Worm (Caenorhabditis elegans) whole organism, L4 larva: ENCODE measurements around the gene F37H8.6.
A peak's percentile ranks its signal among the peaks of the same experiment; 100 is the strongest.

Experiments used
- D1046.2 ChIP-seq: fragments of 200-800 bp; sonication (Bioruptor generic); IDR thresholded peaks from 2 replicates; pipeline ENCODE4 v1.3.6; 2022; ENCODE audit warnings: missing genetic modification characterization, missing compliant biosample characterization
- F37D6.2 ChIP-seq: sonication (generic microtip); optimal IDR thresholded peaks from 2 replicates; lab custom pipeline; 2016; ENCODE audit warnings: mild to moderate bottlenecking, missing genetic modification characterization, missing compliant biosample characterization
- R02D3.7 ChIP-seq: fragments of 150-350 bp; sonication (generic microtip); optimal IDR thresholded peaks from 3 replicates; lab custom pipeline; 2014; ENCODE audit warnings: missing biosample characterization, missing genetic modification characterization
- T26A8.4 ChIP-seq: fragments of 200-800 bp; sonication (Bioruptor generic); IDR thresholded peaks from 2 replicates; pipeline ENCODE4 v1.3.6; 2022; ENCODE audit warnings: missing genetic modification characterization, missing compliant biosample characterization
- Y105C5A.15 ChIP-seq: fragments of 200-800 bp; sonication (Bioruptor generic); IDR thresholded peaks from 2 replicates; pipeline ENCODE4 v1.3.6; 2022; ENCODE audit warnings: missing genetic modification characterization, missing compliant biosample characterization
- Y5F2A.4 ChIP-seq: fragments of 200-800 bp; sonication (Bioruptor generic); optimal IDR thresholded peaks from 2 replicates; lab custom pipeline; 2018; ENCODE audit warnings: mild to moderate bottlenecking, missing genetic modification characterization, missing compliant biosample characterization
- Y75B8A.6 ChIP-seq: fragments of 200-800 bp; sonication (Bioruptor generic); IDR thresholded peaks from 2 replicates; pipeline ENCODE4 v1.3.6; 2022; ENCODE audit warnings: missing genetic modification reagents, missing genetic modification characterization, missing compliant biosample characterization
- aha-1 ChIP-seq: fragments of 150-350 bp; peaks from one replicate; lab custom pipeline; 2014; ENCODE audit warnings: missing biosample characterization, missing genetic modification characterization
- aly-2 ChIP-seq: sonication (generic microtip); optimal IDR thresholded peaks from 2 replicates; lab custom pipeline; 2018; ENCODE audit warnings: missing biosample characterization, missing genetic modification characterization
- ceh-20 ChIP-seq: fragments of 200-800 bp; sonication (Bioruptor generic); IDR thresholded peaks from 2 replicates; pipeline ENCODE4 v1.3.6; 2022; ENCODE audit warnings: missing genetic modification reagents, missing genetic modification characterization, missing compliant biosample characterization
- ceh-44 ChIP-seq: fragments of 200-800 bp; sonication (Bioruptor generic); IDR thresholded peaks from 2 replicates; pipeline ENCODE4 v1.3.6; 2022; ENCODE audit warnings: missing genetic modification reagents, missing genetic modification characterization, missing compliant biosample characterization
- ceh-62 ChIP-seq: sonication (generic microtip); optimal IDR thresholded peaks from 2 replicates; lab custom pipeline; 2017; ENCODE audit warnings: missing biosample characterization, missing genetic modification characterization
- ces-1 ChIP-seq: fragments of 150-350 bp; sonication (generic microtip); optimal IDR thresholded peaks from 4 replicates; lab custom pipeline; 2014; ENCODE audit warnings: missing biosample characterization, missing genetic modification reagents, missing genetic modification characterization
- cey-2 ChIP-seq: sonication (generic microtip); optimal IDR thresholded peaks from 3 replicates; lab custom pipeline; 2017; ENCODE audit warnings: missing genetic modification characterization, mild to moderate bottlenecking, missing compliant biosample characterization, antibody characterized with exemption, borderline replicate concordance; ENCODE audit not compliant: insufficient read depth
- ctbp-1 ChIP-seq: fragments of 200-800 bp; sonication (Bioruptor generic); IDR thresholded peaks from 2 replicates; pipeline ENCODE4 v1.3.6; 2022; ENCODE audit warnings: missing genetic modification reagents, missing genetic modification characterization, missing compliant biosample characterization
- dmd-6 ChIP-seq: fragments of 200-800 bp; sonication (Bioruptor generic); IDR thresholded peaks from 2 replicates; pipeline ENCODE4 v1.3.6; 2022; ENCODE audit warnings: missing genetic modification reagents, missing genetic modification characterization, missing compliant biosample characterization
- dmd-9 ChIP-seq: fragments of 200-800 bp; sonication (Bioruptor generic); IDR thresholded peaks from 2 replicates; pipeline ENCODE4 v1.3.6; 2022; ENCODE audit warnings: missing genetic modification reagents, missing genetic modification characterization, missing compliant biosample characterization
- dve-1 ChIP-seq: sonication (generic microtip); optimal IDR thresholded peaks from 2 replicates; lab custom pipeline; 2017; ENCODE audit warnings: antibody characterized with exemption, mild to moderate bottlenecking, missing genetic modification characterization, missing compliant biosample characterization; ENCODE audit not compliant: insufficient read depth
- gei-8 ChIP-seq: fragments of 200-800 bp; sonication (Bioruptor generic); optimal IDR thresholded peaks from 2 replicates; lab custom pipeline; 2018; ENCODE audit warnings: mild to moderate bottlenecking, missing genetic modification characterization, missing compliant biosample characterization
- hlh-11 ChIP-seq: fragments of 200-800 bp; sonication (Bioruptor generic); optimal IDR thresholded peaks from 2 replicates; lab custom pipeline; 2018; ENCODE audit warnings: mild to moderate bottlenecking, missing genetic modification characterization, missing compliant biosample characterization
- hlh-30 ChIP-seq: sonication (generic microtip); optimal IDR thresholded peaks from 2 replicates; lab custom pipeline; 2017; ENCODE audit warnings: antibody characterized with exemption, mild to moderate bottlenecking, missing genetic modification characterization, missing compliant biosample characterization; ENCODE audit not compliant: insufficient read depth
- jun-1 ChIP-seq: fragments of 150-350 bp; optimal IDR thresholded peaks from 2 replicates; lab custom pipeline; 2014; ENCODE audit warnings: missing biosample characterization, missing genetic modification reagents, missing genetic modification characterization
- lin-1 ChIP-seq: fragments of 200-800 bp; sonication (Bioruptor generic); IDR thresholded peaks from 2 replicates; pipeline ENCODE4 v1.3.6; 2022; ENCODE audit warnings: missing genetic modification reagents, missing genetic modification characterization, missing compliant biosample characterization
- lin-29 ChIP-seq: fragments of 200-800 bp; sonication (Bioruptor generic); IDR thresholded peaks from 2 replicates; pipeline ENCODE4 v1.3.6; 2022; ENCODE audit warnings: missing genetic modification reagents, missing genetic modification characterization, missing compliant biosample characterization
- lin-39 ChIP-seq: fragments of 150-350 bp; optimal IDR thresholded peaks from 2 replicates; lab custom pipeline; 2014; ENCODE audit warnings: missing biosample characterization, missing genetic modification reagents, missing genetic modification characterization
- lir-3 ChIP-seq: sonication (generic microtip); optimal IDR thresholded peaks from 2 replicates; lab custom pipeline; 2016; ENCODE audit warnings: mild to moderate bottlenecking, missing genetic modification characterization, missing compliant biosample characterization
- lsy-2 ChIP-seq, 2 experiments: fragments of 150-350 bp in 1 of 2; sonication (generic microtip) in 1 of 2; optimal IDR thresholded peaks; 2 replicates each; lab custom pipeline; 2014 to 2017; ENCODE audit warnings: missing biosample characterization in 2 of 2, missing genetic modification characterization in 2 of 2
- madf-9 ChIP-seq: fragments of 200-800 bp; sonication (Bioruptor generic); conservative IDR thresholded peaks from 2 replicates; pipeline ENCODE4 v1.3.6; 2022; ENCODE audit warnings: missing genetic modification reagents, missing genetic modification characterization, missing compliant biosample characterization
- mdl-1 ChIP-seq, 2 experiments: fragments of 150-350 bp in 1 of 2; sonication (generic microtip) in 1 of 2; optimal IDR thresholded peaks; 2 replicates each; lab custom pipeline; 2014 to 2017; ENCODE audit warnings: missing biosample characterization in 2 of 2, missing genetic modification characterization in 2 of 2
- mdt-29 ChIP-seq: fragments of 200-800 bp; sonication (Bioruptor generic); IDR thresholded peaks from 2 replicates; pipeline ENCODE4 v1.3.6; 2022; ENCODE audit warnings: missing genetic modification reagents, missing genetic modification characterization, missing compliant biosample characterization
- mep-1 ChIP-seq: fragments of 150-350 bp; sonication (generic microtip); optimal IDR thresholded peaks from 3 replicates; lab custom pipeline; 2014; ENCODE audit warnings: missing biosample characterization, missing genetic modification characterization
- mes-2 ChIP-seq: sonication (generic microtip); optimal IDR thresholded peaks from 2 replicates; lab custom pipeline; 2016; ENCODE audit warnings: missing genotype, mild to moderate bottlenecking, missing genetic modification characterization, missing compliant biosample characterization; ENCODE audit not compliant: poor library complexity, severe bottlenecking
- nhr-102 ChIP-seq: sonication (generic microtip); optimal IDR thresholded peaks from 2 replicates; lab custom pipeline; 2016; ENCODE audit warnings: mild to moderate bottlenecking, missing genetic modification characterization, moderate library complexity, missing compliant biosample characterization
- nhr-28 ChIP-seq: fragments of 150-350 bp; optimal IDR thresholded peaks from 2 replicates; lab custom pipeline; 2014; ENCODE audit warnings: missing biosample characterization, missing genetic modification characterization
- nhr-6 ChIP-seq: fragments of 150-350 bp; optimal IDR thresholded peaks from 2 replicates; lab custom pipeline; 2014; ENCODE audit warnings: missing biosample characterization, missing genetic modification characterization
- nhr-76 ChIP-seq: fragments of 150-350 bp; optimal IDR thresholded peaks from 2 replicates; lab custom pipeline; 2014; ENCODE audit warnings: missing biosample characterization, missing genetic modification characterization
- rbr-2 ChIP-seq: sonication (generic microtip); optimal IDR thresholded peaks from 2 replicates; lab custom pipeline; 2016; ENCODE audit warnings: missing genotype, missing genetic modification characterization, missing compliant biosample characterization
- saeg-2 ChIP-seq: fragments of 200-800 bp; sonication (Bioruptor generic); IDR thresholded peaks from 2 replicates; pipeline ENCODE4 v1.3.6; 2022; ENCODE audit warnings: missing genetic modification reagents, missing genetic modification characterization, missing compliant biosample characterization
- sdz-12 ChIP-seq: fragments of 200-800 bp; sonication (Bioruptor generic); optimal IDR thresholded peaks from 2 replicates; lab custom pipeline; 2018; ENCODE audit warnings: mild to moderate bottlenecking, missing genetic modification characterization, missing compliant biosample characterization
- snpc-1.2 ChIP-seq: fragments of 200-800 bp; sonication (Bioruptor generic); IDR thresholded peaks from 2 replicates; pipeline ENCODE4 v1.3.6; 2022; ENCODE audit warnings: missing genetic modification reagents, missing genetic modification characterization, missing compliant biosample characterization
- snpc-4 ChIP-seq: fragments of 150-350 bp; optimal IDR thresholded peaks from 2 replicates; lab custom pipeline; 2014; ENCODE audit warnings: missing biosample characterization, missing genetic modification characterization
- spr-1 ChIP-seq: sonication (generic microtip); optimal IDR thresholded peaks from 2 replicates; lab custom pipeline; 2016; ENCODE audit warnings: mild to moderate bottlenecking, missing genetic modification characterization, missing compliant biosample characterization
- spr-3 ChIP-seq: fragments of 200-800 bp; sonication (Bioruptor generic); optimal IDR thresholded peaks from 2 replicates; lab custom pipeline; 2018; ENCODE audit warnings: mild to moderate bottlenecking, missing genetic modification characterization, missing compliant biosample characterization
- tra-1 ChIP-seq: fragments of 200-800 bp; sonication (Bioruptor generic); IDR thresholded peaks from 2 replicates; pipeline ENCODE4 v1.3.6; 2022; ENCODE audit warnings: missing genetic modification reagents, missing genetic modification characterization, missing compliant biosample characterization
- unc-130 ChIP-seq: sonication (generic microtip); optimal IDR thresholded peaks from 2 replicates; lab custom pipeline; 2016; ENCODE audit warnings: missing genetic modification reagents, missing genetic modification characterization, missing compliant biosample characterization
- vab-7 ChIP-seq: fragments of 200-800 bp; sonication (Bioruptor generic); IDR thresholded peaks from 2 replicates; pipeline ENCODE4 v1.3.6; 2022; ENCODE audit warnings: missing genetic modification reagents, missing genetic modification characterization, missing compliant biosample characterization
- zfp-2 ChIP-seq: sonication (generic microtip); optimal IDR thresholded peaks from 2 replicates; lab custom pipeline; 2016; ENCODE audit warnings: mild to moderate bottlenecking, missing genetic modification characterization, missing compliant biosample characterization
- zfp-3 ChIP-seq: fragments of 200-800 bp; sonication (Bioruptor generic); conservative IDR thresholded peaks from 2 replicates; pipeline ENCODE4 v1.3.6; 2022; ENCODE audit warnings: missing genetic modification reagents, missing genetic modification characterization, missing compliant biosample characterization
- zip-2 ChIP-seq: fragments of 150-350 bp; optimal IDR thresholded peaks from 2 replicates; lab custom pipeline; 2014; ENCODE audit warnings: missing biosample characterization, missing genetic modification characterization

F37H8.6 gene

DNA sequence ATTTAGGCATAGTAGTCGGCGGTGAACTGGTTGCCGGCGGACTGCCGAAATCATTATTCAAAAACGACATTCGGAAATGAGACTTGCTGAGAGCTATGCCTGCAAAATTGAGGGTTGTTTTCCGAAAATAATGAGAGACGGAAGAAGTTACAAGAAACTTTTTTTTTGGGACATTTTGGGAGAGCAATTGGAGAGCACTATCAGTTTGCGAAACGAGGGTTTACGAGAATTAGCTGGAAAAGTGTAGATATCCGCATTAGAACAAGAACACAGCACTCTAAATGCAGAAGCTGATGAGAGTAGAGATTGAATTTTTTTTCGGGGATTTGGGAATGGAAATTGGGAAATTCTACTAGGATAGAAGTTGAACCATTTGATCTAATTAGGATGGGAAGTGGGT is 24.8 kb downstream of the F37H8.6 start, which contains the start of gene pqm-1:
pqm-1 (minus strand) TSS at position 101 of the 400 bp plus-strand sequence.
- TF ChIP-seq mdt-29 (GFP tag; lab: Robert Waterston, UW), result no peak
- no peak for TF ChIP-seq mep-1 (tag; lab: Kevin White, UChicago)
- TF ChIP-seq dve-1 (tag; lab: Kevin White, UChicago), result no peak
- peak; percentile 21 for TF ChIP-seq aha-1 (tag; lab: Kevin White, UChicago)
- no peak for TF ChIP-seq Y105C5A.15 (GFP tag; lab: Robert Waterston, UW)

DNA sequence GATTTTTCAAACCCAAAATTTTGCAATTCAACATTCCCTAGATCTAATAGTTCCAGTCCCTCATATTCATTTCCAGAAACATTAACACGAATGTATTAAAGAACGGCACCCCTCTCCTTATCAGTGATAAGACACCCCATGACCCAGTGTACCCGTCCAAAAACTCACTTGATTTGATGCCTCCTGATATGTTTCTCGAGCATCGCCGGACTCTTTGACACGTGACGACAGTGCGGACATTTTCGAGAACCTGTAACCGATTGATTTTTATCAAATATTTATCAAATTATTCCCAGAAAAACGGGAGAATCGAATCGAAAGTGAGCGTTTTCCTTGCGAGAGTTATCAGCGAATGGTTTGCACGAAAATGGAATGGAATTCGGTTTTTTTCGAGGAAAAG is 26.3 kb downstream of the F37H8.6 start:
- no peak for TF ChIP-seq R02D3.7
- no peak for TF ChIP-seq unc-130 (GFP tag; lab: Kevin White, UChicago)
- no peak for TF ChIP-seq madf-9
- TF ChIP-seq snpc-1.2, result no peak
- TF ChIP-seq ceh-62, result no peak
- peak; percentile 81 for TF ChIP-seq hlh-30 (tag; lab: Kevin White, UChicago)
- no peak for TF ChIP-seq lir-3 (tag; lab: Kevin White, UChicago)
- TF ChIP-seq lsy-2 (tag; optimal IDR thresholded peaks at IDR 0.05; lab: Kevin White, UChicago), result peak in 1 of 2 experiments; percentile 47
- TF ChIP-seq cey-2 (tag; lab: Kevin White, UChicago), result no peak
- TF ChIP-seq mdt-29 (GFP tag; lab: Robert Waterston, UW), result peak; percentile 87
- TF ChIP-seq hlh-11 (tag; lab: Kevin White, UChicago), result peak; percentile 87
- TF ChIP-seq saeg-2 (GFP tag; lab: Robert Waterston, UW), result no peak
- TF ChIP-seq nhr-76 (tag; lab: Kevin White, UChicago), result no peak
- no peak for TF ChIP-seq sdz-12 (GFP tag; lab: Kevin White, UChicago)
- TF ChIP-seq D1046.2 (GFP tag; lab: Robert Waterston, UW), result no peak
- TF ChIP-seq ceh-20, result no peak
- TF ChIP-seq Y5F2A.4, result no peak
- TF ChIP-seq T26A8.4, result 0 out of 2 replicates have a peak, but pooled peaks have one; percentile 49
- TF ChIP-seq spr-3 (GFP tag; lab: Kevin White, UChicago), result no peak
- TF ChIP-seq aly-2, result no peak
- TF ChIP-seq spr-1 (tag; lab: Kevin White, UChicago), result no peak
- no peak for TF ChIP-seq nhr-6
- TF ChIP-seq lin-39 (tag; lab: Kevin White, UChicago), result no peak
- TF ChIP-seq ctbp-1 (GFP tag; lab: Robert Waterston, UW), result no peak
- no peak for TF ChIP-seq zfp-2 (tag; lab: Kevin White, UChicago)
- no peak for TF ChIP-seq Y75B8A.6 (GFP tag; lab: Robert Waterston, UW)
- no peak for TF ChIP-seq ceh-44 (GFP tag; lab: Robert Waterston, UW)
- peak; percentile 66 for TF ChIP-seq nhr-28 (tag; lab: Kevin White, UChicago)
- TF ChIP-seq nhr-102 (tag; lab: Kevin White, UChicago), result peak; percentile 60
- TF ChIP-seq tra-1, result peak; percentile 56; the same call in 1 of the 2 replicates
- TF ChIP-seq jun-1 (tag; lab: Kevin White, UChicago), result no peak
- TF ChIP-seq snpc-4 (tag; lab: Kevin White, UChicago), result no peak
- no peak for TF ChIP-seq F37D6.2
- TF ChIP-seq Y105C5A.15 (GFP tag; lab: Robert Waterston, UW), result no peak
- TF ChIP-seq vab-7 (GFP tag; lab: Robert Waterston, UW), result no peak
- TF ChIP-seq mdl-1 (tag; optimal IDR thresholded peaks at IDR 0.05; lab: Kevin White, UChicago), result peak in 1 of 2 experiments; percentile 13
- TF ChIP-seq mes-2 (tag; lab: Kevin White, UChicago), result peak; percentile 39
- TF ChIP-seq zip-2 (tag; lab: Kevin White, UChicago), result no peak
- peak; percentile 49 for TF ChIP-seq gei-8
- TF ChIP-seq zfp-3 (GFP tag; lab: Robert Waterston, UW), result no peak
- no peak for TF ChIP-seq ces-1
- TF ChIP-seq rbr-2, result no peak
- no peak for TF ChIP-seq dmd-9 (GFP tag; lab: Robert Waterston, UW)
- TF ChIP-seq lin-29 (GFP tag; lab: Robert Waterston, UW), result no peak
- no peak; the same call in 1 of the 2 replicates for TF ChIP-seq lin-1 (GFP tag; lab: Robert Waterston, UW)
- peak; percentile 84 for TF ChIP-seq dmd-6
